Worm (Caenorhabditis elegans) whole organism, L3 larva: Measurements from ENCODE around the gene srh-18.

Experiments
- ZK546.5 ChIP-seq: sonication (generic microtip); optimal IDR thresholded peaks from 2 replicates; lab custom pipeline; 2017; ENCODE audit warnings: missing biosample characterization, missing genetic modification characterization
- ceh-9 ChIP-seq: sonication (generic microtip); optimal IDR thresholded peaks from 2 replicates; lab custom pipeline; 2018; ENCODE audit warnings: missing biosample characterization, missing genetic modification characterization
- fos-1 ChIP-seq: fragments of 150-350 bp; optimal IDR thresholded peaks from 2 replicates; lab custom pipeline; 2014; ENCODE audit warnings: missing biosample characterization, missing genetic modification characterization
- lsy-12 ChIP-seq: sonication (generic microtip); optimal IDR thresholded peaks from 2 replicates; lab custom pipeline; 2016; ENCODE audit warnings: mild to moderate bottlenecking, missing genetic modification characterization, missing compliant biosample characterization
- mdl-1 ChIP-seq: fragments of 150-350 bp; optimal IDR thresholded peaks from 2 replicates; lab custom pipeline; 2014; ENCODE audit warnings: missing biosample characterization, missing genetic modification characterization
- nhr-237 ChIP-seq: fragments of 150-350 bp; optimal IDR thresholded peaks from 2 replicates; lab custom pipeline; 2014; ENCODE audit warnings: missing biosample characterization, missing genetic modification characterization
- nhr-67 ChIP-seq: fragments of 150-350 bp; optimal IDR thresholded peaks from 2 replicates; lab custom pipeline; 2014; ENCODE audit warnings: missing biosample characterization, missing genetic modification characterization
- pha-4 ChIP-seq: fragments of 150-350 bp; optimal IDR thresholded peaks from 2 replicates; lab custom pipeline; 2014; ENCODE audit warnings: missing biosample characterization, missing genetic modification reagents, missing genetic modification characterization
- skn-1 ChIP-seq: fragments of 150-350 bp; optimal IDR thresholded peaks from 2 replicates; lab custom pipeline; 2014; ENCODE audit warnings: missing biosample characterization, missing genetic modification characterization
- snpc-4 ChIP-seq: fragments of 150-350 bp; optimal IDR thresholded peaks from 2 replicates; lab custom pipeline; 2014; ENCODE audit warnings: missing biosample characterization, missing genetic modification characterization
- tbx-2 ChIP-seq: sonication (generic microtip); optimal IDR thresholded peaks from 2 replicates; lab custom pipeline; 2016; ENCODE audit warnings: mild to moderate bottlenecking, missing genetic modification characterization, missing compliant biosample characterization
- unc-39 ChIP-seq: sonication (generic microtip); optimal IDR thresholded peaks from 4 replicates; lab custom pipeline; 2017; ENCODE audit warnings: missing biosample characterization, missing genetic modification characterization
- unc-62 ChIP-seq: fragments of 150-350 bp; sonication (generic microtip); optimal IDR thresholded peaks from 4 replicates; lab custom pipeline; 2014; ENCODE audit warnings: missing biosample characterization, missing genetic modification reagents, missing genetic modification characterization
- zag-1 ChIP-seq: fragments of 150-350 bp; optimal IDR thresholded peaks from 2 replicates; lab custom pipeline; 2014; ENCODE audit warnings: missing biosample characterization, missing genetic modification characterization

DNA sequence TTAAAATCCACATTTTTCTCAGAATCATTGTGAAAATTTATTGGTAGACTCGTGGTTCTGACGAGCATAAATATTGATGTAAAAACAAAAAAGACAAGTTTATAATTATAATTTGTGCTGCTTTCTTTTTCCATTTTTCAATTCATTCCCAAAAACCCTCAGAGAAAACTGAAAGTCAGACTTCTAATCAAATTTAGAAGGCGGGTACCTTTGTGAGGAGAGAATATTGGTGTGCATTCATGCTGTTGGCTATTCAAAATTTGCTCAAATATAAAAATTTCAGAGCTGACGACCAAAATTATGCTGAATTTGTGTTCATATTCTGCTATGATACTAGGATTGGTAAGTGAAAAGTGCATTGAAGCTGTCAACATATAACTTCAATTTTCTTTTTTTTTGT is 48.8 kb downstream of the srh-18 start, which contains the start of gene srx-125:
- TF ChIP-seq unc-39 (tag; lab: Kevin White, UChicago) (no peak), lsy-12 (tag; lab: Kevin White, UChicago) (no peak), pha-4 (tag; lab: Kevin White, UChicago) (no peak), skn-1 (tag; lab: Kevin White, UChicago) (no peak), tbx-2 (tag; lab: Kevin White, UChicago) (no peak), mdl-1 (no peak), nhr-237 (no peak), zag-1 (tag; lab: Kevin White, UChicago) (no peak), snpc-4 (tag; lab: Kevin White, UChicago) (no peak), ceh-9 (no peak), unc-62 (GFP tag; lab: Kevin White, UChicago) (no peak), fos-1 (tag; lab: Kevin White, UChicago) (no peak), nhr-67 (tag; lab: Kevin White, UChicago) (no peak), ZK546.5 (tag; lab: Kevin White, UChicago) (no peak)
